Worm (Caenorhabditis elegans) whole organism, L3 larva: ENCODE results near the gene lurp-3.

Source experiments
- egl-27 ChIP-seq: sonication (generic microtip); optimal IDR thresholded peaks from 4 replicates; lab custom pipeline; 2017; ENCODE audit warnings: missing biosample characterization, missing genetic modification reagents, missing genetic modification characterization
- nfya-1 ChIP-seq: sonication (generic microtip); optimal IDR thresholded peaks from 2 replicates; lab custom pipeline; 2017; ENCODE audit warnings: missing genetic modification characterization, mild to moderate bottlenecking, missing compliant biosample characterization, antibody characterized with exemption, moderate library complexity; ENCODE audit not compliant: insufficient read depth
- nhr-11 ChIP-seq: fragments of 150-350 bp; optimal IDR thresholded peaks from 2 replicates; lab custom pipeline; 2014; ENCODE audit warnings: missing biosample characterization, missing genetic modification characterization
- nhr-28 ChIP-seq: fragments of 150-350 bp; optimal IDR thresholded peaks from 2 replicates; lab custom pipeline; 2014; ENCODE audit warnings: missing biosample characterization, missing genetic modification characterization
- nhr-43 ChIP-seq: sonication (generic microtip); optimal IDR thresholded peaks from 2 replicates; lab custom pipeline; 2016; ENCODE audit warnings: mild to moderate bottlenecking, missing genetic modification characterization, missing compliant biosample characterization; ENCODE audit not compliant: poor library complexity, severe bottlenecking

- TF ChIP-seq nhr-28 (no peak), nhr-43 (no peak), egl-27 (tag; lab: Kevin White, UChicago) (no peak), nhr-11 (tag; lab: Kevin White, UChicago) (no peak), nfya-1 (no peak)
Observed at ce11 chrV:13414585-13414984, 41.0 kb upstream of the lurp-3 start, which contains the start of gene cut-2.
